Fruit fly (Drosophila melanogaster) whole organism, pupa: ENCODE results near the gene Art3.

Experiments used
- CG10348 ChIP-seq: fragments of 200-800 bp; sonication (Bioruptor generic); IDR thresholded peaks from 2 replicates; pipeline ENCODE4 v1.3.6; 2022; ENCODE audit warnings: missing biosample characterization, missing genetic modification characterization
- CG12605 ChIP-seq: fragments of 200-800 bp; sonication (Bioruptor generic); IDR thresholded peaks from 2 replicates; pipeline ENCODE4 v1.3.6; 2022; ENCODE audit warnings: missing biosample characterization, missing genetic modification characterization
- CG13204 ChIP-seq: fragments of 200-800 bp; sonication (Bioruptor generic); optimal IDR thresholded peaks from 2 replicates; lab custom pipeline; 2018; ENCODE audit warnings: missing biosample characterization, mild to moderate bottlenecking, missing genetic modification characterization, moderate library complexity
- CG14655 ChIP-seq: fragments of 200-800 bp; sonication (Bioruptor generic); optimal IDR thresholded peaks from 3 replicates; lab custom pipeline; 2017; ENCODE audit warnings: mild to moderate bottlenecking, missing biosample characterization, missing genetic modification reagents, missing genetic modification characterization
- CG15710 ChIP-seq: fragments of 200-800 bp; sonication (Bioruptor generic); optimal IDR thresholded peaks from 2 replicates; lab custom pipeline; 2018; ENCODE audit warnings: missing biosample characterization, mild to moderate bottlenecking, missing genetic modification characterization, moderate library complexity
- CG17806 ChIP-seq: fragments of 200-800 bp; sonication (Bioruptor generic); optimal IDR thresholded peaks from 2 replicates; lab custom pipeline; 2018; ENCODE audit warnings: missing biosample characterization, mild to moderate bottlenecking, missing genetic modification characterization, moderate library complexity
- CG32121 ChIP-seq: fragments of 200-800 bp; sonication (Bioruptor generic); IDR thresholded peaks from 2 replicates; pipeline ENCODE4 v1.3.6; 2022; ENCODE audit warnings: missing biosample characterization, missing genetic modification characterization
- CG34367 ChIP-seq: fragments of 200-800 bp; sonication (Bioruptor generic); optimal IDR thresholded peaks from 2 replicates; lab custom pipeline; 2018; ENCODE audit warnings: missing biosample characterization, mild to moderate bottlenecking, missing genetic modification characterization
- CG4496 ChIP-seq: fragments of 200-800 bp; sonication (Bioruptor generic); IDR thresholded peaks from 3 replicates; pipeline ENCODE4 v1.3.6; 2022; ENCODE audit warnings: missing biosample characterization, missing genetic modification characterization
- CG8159 ChIP-seq: fragments of 200-800 bp; sonication (Bioruptor generic); optimal IDR thresholded peaks from 3 replicates; lab custom pipeline; 2018; ENCODE audit warnings: missing biosample characterization, mild to moderate bottlenecking, missing genetic modification characterization, moderate library complexity
- CG8301 ChIP-seq: fragments of 200-800 bp; sonication (Bioruptor generic); optimal IDR thresholded peaks from 2 replicates; lab custom pipeline; 2018; ENCODE audit warnings: missing biosample characterization, mild to moderate bottlenecking, missing genetic modification characterization
- CG9948 ChIP-seq: fragments of 200-800 bp; sonication (Bioruptor generic); optimal IDR thresholded peaks from 2 replicates; lab custom pipeline; 2018; ENCODE audit warnings: missing biosample characterization, mild to moderate bottlenecking, missing genetic modification characterization, moderate library complexity
- D1 ChIP-seq: fragments of 200-800 bp; sonication (Bioruptor generic); optimal IDR thresholded peaks from 2 replicates; lab custom pipeline; 2018; ENCODE audit warnings: missing biosample characterization, mild to moderate bottlenecking, missing genetic modification characterization, moderate library complexity
- EcR ChIP-seq: fragments of 200-800 bp; sonication (Bioruptor generic); optimal IDR thresholded peaks from 3 replicates; lab custom pipeline; 2019; ENCODE audit warnings: missing biosample characterization, missing genetic modification characterization, mild to moderate bottlenecking, moderate library complexity, missing genetic modification reagents
- Ets98B ChIP-seq: fragments of 200-800 bp; sonication (Bioruptor generic); IDR thresholded peaks from 2 replicates; pipeline ENCODE4 v1.3.6; 2022; ENCODE audit warnings: missing biosample characterization, missing genetic modification characterization
- Pif1A ChIP-seq: fragments of 200-800 bp; sonication (Bioruptor generic); optimal IDR thresholded peaks from 3 replicates; lab custom pipeline; 2016; ENCODE audit warnings: missing biosample characterization, missing genetic modification characterization
- Pif1B ChIP-seq: fragments of 200-800 bp; sonication (Bioruptor generic); optimal IDR thresholded peaks from 3 replicates; lab custom pipeline; 2016; ENCODE audit warnings: missing biosample characterization, missing genetic modification characterization
- Snoo ChIP-seq: fragments of 200-800 bp; sonication (Bioruptor generic); optimal IDR thresholded peaks from 3 replicates; lab custom pipeline; 2017; ENCODE audit warnings: missing biosample characterization, mild to moderate bottlenecking, missing genetic modification characterization, inconsistent platforms
- fd96Ca ChIP-seq: fragments of 200-800 bp; sonication (Bioruptor generic); IDR thresholded peaks from 3 replicates; pipeline ENCODE4 v1.3.6; 2022; ENCODE audit warnings: missing biosample characterization, missing genetic modification characterization
- gl ChIP-seq: fragments of 200-800 bp; sonication (Bioruptor generic); optimal IDR thresholded peaks from 2 replicates; lab custom pipeline; 2018; ENCODE audit warnings: missing biosample characterization, mild to moderate bottlenecking, missing genetic modification characterization
- rn ChIP-seq: fragments of 200-800 bp; sonication (Bioruptor generic); IDR thresholded peaks from 2 replicates; pipeline ENCODE4 v1.3.6; 2022; ENCODE audit warnings: missing biosample characterization, missing genetic modification characterization

Art3 gene

dm6 chr3R:15196134-15197034 lies 32.8 kb downstream of the Art3 start, which contains the start of the genes Kpc1 and CG42542:
TSS of gene Kpc1 (minus strand) at chr3R:15196210.
TSS of gene CG42542 (plus strand) at chr3R:15196598.
- TF ChIP-seq CG12605 (0 out of 2 replicates have a peak, but pooled peaks have one; percentile 23), CG8301 (tag; lab: Kevin White, UChicago) (peak; percentile 29), CG4496 (peak; percentile 69), CG14655 (GFP tag; lab: Kevin White, UChicago) (no peak), Pif1A (GFP tag; lab: Kevin White, UChicago) (peak; percentile 10), CG32121 (GFP tag; lab: Robert Waterston, UW) (peak; percentile 44; the same call in 1 of the 2 replicates), CG17806 (tag; lab: Kevin White, UChicago) (peak; percentile 50), CG15710 (tag; lab: Kevin White, UChicago) (peak; percentile 43), CG34367 (peak; percentile 30), fd96Ca (GFP tag; lab: Robert Waterston, UW) (0 out of 3 replicates have a peak, but pooled peaks have one; percentile 40), CG13204 (GFP tag; lab: Kevin White, UChicago) (no peak), CG8159 (tag; lab: Kevin White, UChicago) (peak; percentile 58), rn (GFP tag; lab: Robert Waterston, UW) (no peak)
- TF ChIP-seq, all 21 proteins: peak for 10

DNA sequence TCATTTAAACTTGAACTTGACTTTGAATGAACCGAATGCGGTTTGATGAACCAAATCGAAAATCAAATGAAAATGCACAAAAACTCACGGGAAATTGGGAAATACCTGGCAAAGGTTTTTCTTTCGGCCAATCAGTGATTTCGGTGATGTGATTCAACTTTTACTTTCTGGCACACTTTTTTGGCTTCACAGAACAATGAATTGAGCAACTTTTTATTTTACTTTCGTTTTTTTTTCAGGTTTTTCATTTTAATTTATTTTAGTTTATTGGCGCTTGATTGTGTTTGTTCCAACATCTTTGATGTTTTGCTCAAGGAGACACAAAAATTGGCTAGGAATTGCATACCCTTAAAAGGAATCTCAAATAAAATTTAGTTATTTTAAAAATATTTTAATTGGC lies 47.7 kb downstream of the Art3 start, which contains the start of gene Mf:
Gene Mf (minus strand): TSS at position 44 of the 400 bp plus-strand sequence.
- TF ChIP-seq Snoo (no peak), CG4496 (no peak), gl (no peak), EcR (GFP tag; lab: Kevin White, UChicago) (no peak), Pif1A (GFP tag; lab: Kevin White, UChicago) (no peak), CG34367 (no peak), CG15710 (tag; lab: Kevin White, UChicago) (no peak), Ets98B (GFP tag; lab: Robert Waterston, UW) (no peak), D1 (tag; lab: Kevin White, UChicago) (no peak), CG8159 (tag; lab: Kevin White, UChicago) (no peak), Pif1B (GFP tag; lab: Kevin White, UChicago) (no peak), CG9948 (tag; lab: Kevin White, UChicago) (no peak), CG13204 (GFP tag; lab: Kevin White, UChicago) (no peak), CG10348 (GFP tag; lab: Robert Waterston, UW) (no peak), CG14655 (GFP tag; lab: Kevin White, UChicago) (no peak), fd96Ca (GFP tag; lab: Robert Waterston, UW) (no peak), CG8301 (tag; lab: Kevin White, UChicago) (no peak), CG17806 (tag; lab: Kevin White, UChicago) (no peak), CG12605 (no peak)
